Fruit fly (Drosophila melanogaster): ENCODE results near the gene Fkbp39.

Gene Fkbp39

dm6 chr3R:15347822-15348221, 14.9 kb upstream of the Fkbp39 start, which contains the start of the genes CG42726 and CG42727 (continued):
- TF ChIP-seq dpn (GFP tag; optimal IDR thresholded peaks at IDR 0.05) (peak in 1 of 2 experiments; percentile 46), croc (GFP tag; conservative IDR thresholded peaks at IDR 0.05) (no peak), Side (GFP tag; optimal IDR thresholded peaks at IDR 0.05) (no peak), Jarid2 (GFP tag; optimal IDR thresholded peaks at IDR 0.05) (no peak), CTCF (GFP tag; optimal IDR thresholded peaks at IDR 0.05) (no peak), Oaz (GFP tag; IDR thresholded peaks at IDR 0.05) (peak; percentile 11; the same call in 1 of the 2 replicates), nmo (GFP tag; optimal IDR thresholded peaks at IDR 0.05) (peak; percentile 36), az2 (GFP tag; optimal IDR thresholded peaks at IDR 0.05) (peak; percentile 2), CG13775 (GFP tag; optimal IDR thresholded peaks at IDR 0.05) (peak; percentile 14), fru (optimal IDR thresholded peaks at IDR 0.05) (no peak), slp2 (GFP tag; optimal IDR thresholded peaks at IDR 0.05) (no peak), fd64A (GFP tag; optimal IDR thresholded peaks at IDR 0.05) (no peak), CG15073 (GFP tag; optimal IDR thresholded peaks at IDR 0.05) (no peak), NC2β (GFP tag; optimal IDR thresholded peaks at IDR 0.05) (no peak), Lpt (GFP tag; optimal IDR thresholded peaks at IDR 0.05) (no peak), CG14965 (GFP tag; optimal IDR thresholded peaks at IDR 0.05; ENCODE audit: borderline replicate concordance) (no peak), CG3847 (GFP tag; IDR thresholded peaks at IDR 0.05) (peak; percentile 18; the same call in 1 of the 2 replicates), bab2 (GFP tag; optimal IDR thresholded peaks at IDR 0.05) (no peak), Fer3 (tag; optimal IDR thresholded peaks at IDR 0.05) (peak; percentile 6), zen (tag; optimal IDR thresholded peaks at IDR 0.05) (no peak), D19A (tag; optimal IDR thresholded peaks at IDR 0.05) (no peak), trh (GFP tag; optimal IDR thresholded peaks at IDR 0.05) (no peak), ind (GFP tag; optimal IDR thresholded peaks at IDR 0.05) (peak; percentile 39), CG18262 (tag; optimal IDR thresholded peaks at IDR 0.05) (peak; percentile 14), gt (GFP tag; IDR thresholded peaks at IDR 0.05) (no peak), CG30020 (tag; optimal IDR thresholded peaks at IDR 0.05) (no peak), hbn (GFP tag; IDR thresholded peaks at IDR 0.05; ENCODE audit: partially characterized antibody) (no peak), CG16779 (GFP tag; IDR thresholded peaks at IDR 0.05) (no peak), CG17361 (GFP tag; IDR thresholded peaks at IDR 0.05) (0 out of 3 replicates have a peak, but pooled peaks have one; percentile 15), E2f2 (GFP tag; IDR thresholded peaks at IDR 0.05) (peak; percentile 16; the same call in 1 of the 2 replicates), CG7928 (GFP tag; optimal IDR thresholded peaks at IDR 0.05) (no peak), CG1602 (GFP tag; optimal IDR thresholded peaks at IDR 0.05) (no peak), CoRest (tag; optimal IDR thresholded peaks at IDR 0.05) (peak; percentile 22), CG18619 (GFP tag; optimal IDR thresholded peaks at IDR 0.05) (peak; percentile 17), ash1 (GFP tag; optimal IDR thresholded peaks at IDR 0.05) (no peak), Stat92E (GFP tag; optimal IDR thresholded peaks at IDR 0.05) (no peak), h (optimal IDR thresholded peaks at IDR 0.05) (no peak), Vsx1 (GFP tag; optimal IDR thresholded peaks at IDR 0.05) (no peak), CG4617 (GFP tag; optimal IDR thresholded peaks at IDR 0.05; ENCODE audit: borderline replicate concordance) (peak; percentile 61), CG9609 (GFP tag; optimal IDR thresholded peaks at IDR 0.05) (no peak), Bteb2 (GFP tag; optimal IDR thresholded peaks at IDR 0.05) (peak; percentile 27), CG2712 (tag; optimal IDR thresholded peaks at IDR 0.05) (peak; percentile 55), shn (GFP tag; optimal IDR thresholded peaks at IDR 0.05) (no peak), CG6689 (GFP tag; IDR thresholded peaks at IDR 0.05) (peak; percentile 38; the same call in 1 of the 2 replicates), CG15479 (GFP tag; optimal IDR thresholded peaks at IDR 0.05) (no peak), CG1647 (GFP tag; optimal IDR thresholded peaks at IDR 0.05) (peak; percentile 1), CG12769 (tag; optimal IDR thresholded peaks at IDR 0.05) (no peak), CG1233 (GFP tag; optimal IDR thresholded peaks at IDR 0.05) (peak; percentile 8), CG31224 (GFP tag; IDR thresholded peaks at IDR 0.05) (no peak), eve (GFP tag; optimal IDR thresholded peaks at IDR 0.05) (no peak), CG10543 (GFP tag; optimal IDR thresholded peaks at IDR 0.05) (no peak), Abd-B (GFP tag; optimal IDR thresholded peaks at IDR 0.05) (no peak), lbe (GFP tag; optimal IDR thresholded peaks at IDR 0.05) (peak; percentile 20)

Data from whole organism, embryonic.